Fruit fly (Drosophila melanogaster) whole organism, embryonic: ENCODE results near the gene Gnpat.
A peak's percentile ranks its signal among the peaks of the same experiment; 100 is the strongest.

ENCODE experiments used
- ATbp ChIP-seq: fragments of 200-800 bp; sonication (Bioruptor generic); optimal IDR thresholded peaks from 2 replicates; lab custom pipeline; 2017; ENCODE audit warnings: missing biosample characterization, mild to moderate bottlenecking, missing genetic modification characterization, missing genetic modification reagents
- B-H1 ChIP-seq: fragments of 200-800 bp; sonication (Bioruptor generic); IDR thresholded peaks from 3 replicates; pipeline ENCODE4 v1.3.6; 2022; ENCODE audit warnings: missing biosample characterization, missing genetic modification characterization
- Bgb ChIP-seq: fragments of 200-800 bp; sonication (Bioruptor generic); IDR thresholded peaks from 2 replicates; pipeline ENCODE4 v1.3.6; 2022; ENCODE audit warnings: missing biosample characterization, missing genetic modification characterization; ENCODE audit not compliant: partially characterized antibody
- CG11504 ChIP-seq: fragments of 200-800 bp; sonication (Bioruptor generic); optimal IDR thresholded peaks from 3 replicates; lab custom pipeline; 2019; ENCODE audit warnings: missing biosample characterization, mild to moderate bottlenecking, missing genetic modification characterization, moderate library complexity
- CG11560 ChIP-seq: fragments of 200-800 bp; sonication (Bioruptor generic); IDR thresholded peaks from 3 replicates; pipeline ENCODE4 v1.3.6; 2022; ENCODE audit warnings: missing biosample characterization, missing genetic modification characterization
- CG13775 ChIP-seq: fragments of 200-800 bp; sonication (Bioruptor generic); optimal IDR thresholded peaks from 3 replicates; lab custom pipeline; 2017; ENCODE audit warnings: missing biosample characterization, mild to moderate bottlenecking, missing genetic modification characterization
- CG14014 ChIP-seq: fragments of 200-800 bp; sonication (Bioruptor generic); IDR thresholded peaks from 2 replicates; pipeline ENCODE4 v1.3.6; 2022; ENCODE audit warnings: missing biosample characterization, missing genetic modification characterization
- CG14710 ChIP-seq: fragments of 200-800 bp; sonication (Bioruptor generic); optimal IDR thresholded peaks from 3 replicates; lab custom pipeline; 2019; ENCODE audit warnings: missing biosample characterization, mild to moderate bottlenecking, missing genetic modification characterization, moderate library complexity
- CG14860 ChIP-seq: fragments of 200-800 bp; sonication (Bioruptor generic); IDR thresholded peaks from 3 replicates; pipeline ENCODE4 v1.3.6; 2022; ENCODE audit warnings: missing biosample characterization, missing genetic modification characterization; ENCODE audit not compliant: partially characterized antibody
- CG1529 ChIP-seq: fragments of 200-800 bp; sonication (Bioruptor generic); optimal IDR thresholded peaks from 3 replicates; lab custom pipeline; 2018; ENCODE audit warnings: missing biosample characterization, missing genetic modification characterization
- CG1602 ChIP-seq: fragments of 200-800 bp; sonication (Bioruptor generic); optimal IDR thresholded peaks from 3 replicates; lab custom pipeline; 2016; ENCODE audit warnings: missing biosample characterization, missing genetic modification characterization
- CG17385 ChIP-seq: fragments of 200-800 bp; sonication (Bioruptor generic); optimal IDR thresholded peaks from 3 replicates; lab custom pipeline; 2018; ENCODE audit warnings: missing biosample characterization, mild to moderate bottlenecking, missing genetic modification characterization
- CG17612 ChIP-seq: fragments of 200-800 bp; sonication (Bioruptor generic); IDR thresholded peaks from 2 replicates; pipeline ENCODE4 v1.3.6; 2022; ENCODE audit warnings: missing biosample characterization, missing genetic modification characterization
- CG17802 ChIP-seq: fragments of 200-800 bp; sonication (Bioruptor generic); optimal IDR thresholded peaks from 2 replicates; lab custom pipeline; 2018; ENCODE audit warnings: missing biosample characterization, mild to moderate bottlenecking, missing genetic modification characterization, moderate library complexity
- CG18262 ChIP-seq: fragments of 200-800 bp; optimal IDR thresholded peaks from 3 replicates; lab custom pipeline; 2019; ENCODE audit warnings: missing biosample characterization, mild to moderate bottlenecking, missing genetic modification characterization, moderate library complexity
- CG18764 ChIP-seq: fragments of 200-800 bp; sonication (Bioruptor generic); optimal IDR thresholded peaks from 3 replicates; lab custom pipeline; 2016; ENCODE audit warnings: missing biosample characterization, missing genetic modification characterization
- CG30020 ChIP-seq: fragments of 200-800 bp; optimal IDR thresholded peaks from 2 replicates; lab custom pipeline; 2019; ENCODE audit warnings: missing biosample characterization, mild to moderate bottlenecking, missing genetic modification characterization, moderate library complexity
- CG4360 ChIP-seq: fragments of 200-800 bp; sonication (Bioruptor generic); IDR thresholded peaks from 2 replicates; pipeline ENCODE4 v1.3.6; 2022; ENCODE audit warnings: missing biosample characterization, missing genetic modification characterization
- CG5245 ChIP-seq: fragments of 200-800 bp; sonication (Bioruptor generic); optimal IDR thresholded peaks from 3 replicates; lab custom pipeline; 2016; ENCODE audit warnings: missing biosample characterization, missing genetic modification characterization
- CG6854 ChIP-seq: fragments of 200-800 bp; sonication (Bioruptor generic); optimal IDR thresholded peaks from 3 replicates; lab custom pipeline; 2017; ENCODE audit warnings: missing biosample characterization, mild to moderate bottlenecking, missing genetic modification characterization
- CG7839 ChIP-seq: fragments of 200-800 bp; sonication (Bioruptor generic); optimal IDR thresholded peaks from 3 replicates; lab custom pipeline; 2018; ENCODE audit warnings: missing biosample characterization, mild to moderate bottlenecking, missing genetic modification characterization, moderate library complexity
- CG9215 ChIP-seq: fragments of 200-800 bp; sonication (Bioruptor generic); IDR thresholded peaks from 2 replicates; pipeline ENCODE4 v1.3.6; 2022; ENCODE audit warnings: missing biosample characterization, missing genetic modification characterization
- CG9609 ChIP-seq: fragments of 200-800 bp; sonication (Bioruptor generic); optimal IDR thresholded peaks from 3 replicates; lab custom pipeline; 2016; ENCODE audit warnings: missing biosample characterization, missing genetic modification characterization
- CG9797 ChIP-seq: fragments of 200-800 bp; sonication (Bioruptor generic); optimal IDR thresholded peaks from 3 replicates; lab custom pipeline; 2018; ENCODE audit warnings: missing biosample characterization, mild to moderate bottlenecking, missing genetic modification characterization
- D19A ChIP-seq: fragments of 200-800 bp; optimal IDR thresholded peaks from 3 replicates; lab custom pipeline; 2019; ENCODE audit warnings: missing biosample characterization, mild to moderate bottlenecking, missing genetic modification characterization, moderate library complexity
- Dll ChIP-seq: fragments of 200-800 bp; sonication (Bioruptor generic); IDR thresholded peaks from 4 replicates; pipeline ENCODE4 v1.3.6; 2022; ENCODE audit warnings: missing biosample characterization, missing genetic modification characterization; ENCODE audit not compliant: partially characterized antibody
- Eip74EF ChIP-seq, 2 experiments: fragments of 200-800 bp in 1 of 2; fragments of >200 bp in 1 of 2; sonication (Bioruptor generic) in 1 of 2; optimal IDR thresholded peaks; 2 replicates each; lab custom pipeline; 2017 to 2019; ENCODE audit warnings: missing biosample characterization in 2 of 2, missing genetic modification characterization in 2 of 2, mild to moderate bottlenecking in 1 of 2, moderate library complexity in 1 of 2
- HLH54F ChIP-seq: fragments of 200-800 bp; sonication (Bioruptor generic); optimal IDR thresholded peaks from 3 replicates; lab custom pipeline; 2016; ENCODE audit warnings: missing biosample characterization, missing genetic modification characterization
- HmgD ChIP-seq: fragments of 200-800 bp; sonication (Bioruptor generic); optimal IDR thresholded peaks from 3 replicates; lab custom pipeline; 2016; ENCODE audit warnings: missing biosample characterization, missing genetic modification characterization
- Hr39 ChIP-seq: fragments of >200 bp; optimal IDR thresholded peaks from 2 replicates; lab custom pipeline; 2017
- Hsf ChIP-seq: fragments of 200-800 bp; sonication (Bioruptor generic); optimal IDR thresholded peaks from 3 replicates; lab custom pipeline; 2016; ENCODE audit warnings: missing biosample characterization, missing genetic modification characterization
- Lim3 ChIP-seq: fragments of 200-800 bp; sonication (Bioruptor generic); IDR thresholded peaks from 2 replicates; pipeline ENCODE4 v1.3.6; 2022; ENCODE audit warnings: missing biosample characterization, missing genetic modification characterization
- Meics ChIP-seq: fragments of 200-800 bp; sonication (Bioruptor generic); optimal IDR thresholded peaks from 2 replicates; lab custom pipeline; 2017; ENCODE audit warnings: missing biosample characterization, mild to moderate bottlenecking, missing genetic modification characterization
- Ravus ChIP-seq: fragments of 200-800 bp; sonication (Bioruptor generic); IDR thresholded peaks from 2 replicates; pipeline ENCODE4 v1.3.6; 2022; ENCODE audit warnings: missing biosample characterization, missing genetic modification characterization
- Sin3A ChIP-seq: fragments of >200 bp; optimal IDR thresholded peaks from 2 replicates; lab custom pipeline; 2018
- Ssrp ChIP-seq: fragments of 200-800 bp; sonication (Bioruptor generic); optimal IDR thresholded peaks from 2 replicates; lab custom pipeline; 2018; ENCODE audit warnings: missing biosample characterization, mild to moderate bottlenecking, missing genetic modification characterization, moderate library complexity
- ase ChIP-seq: fragments of 200-800 bp; sonication (Bioruptor generic); IDR thresholded peaks from 3 replicates; pipeline ENCODE4 v1.3.6; 2022; ENCODE audit warnings: missing biosample characterization, missing genetic modification characterization
- corto ChIP-seq: fragments of 200-800 bp; sonication (Bioruptor generic); optimal IDR thresholded peaks from 2 replicates; lab custom pipeline; 2016; ENCODE audit warnings: missing biosample characterization, mild to moderate bottlenecking, missing genetic modification characterization, moderate library complexity
- crc ChIP-seq: fragments of 200-800 bp; sonication (Bioruptor generic); optimal IDR thresholded peaks from 2 replicates; lab custom pipeline; 2016; ENCODE audit warnings: missing biosample characterization, missing genetic modification characterization
- da ChIP-seq: fragments of 200-800 bp; sonication (Bioruptor generic); optimal IDR thresholded peaks from 2 replicates; lab custom pipeline; 2016; ENCODE audit warnings: missing biosample characterization, missing genetic modification characterization
- dmrt11E ChIP-seq: fragments of 200-800 bp; sonication (Bioruptor generic); optimal IDR thresholded peaks from 3 replicates; lab custom pipeline; 2018; ENCODE audit warnings: missing biosample characterization, mild to moderate bottlenecking, missing genetic modification characterization, moderate library complexity
- exex ChIP-seq: fragments of 200-800 bp; sonication (Bioruptor generic); optimal IDR thresholded peaks from 4 replicates; lab custom pipeline; 2018; ENCODE audit warnings: missing biosample characterization, mild to moderate bottlenecking, missing genetic modification characterization, moderate library complexity
- fd102C ChIP-seq: fragments of 200-800 bp; sonication (Bioruptor generic); optimal IDR thresholded peaks from 2 replicates; lab custom pipeline; 2018; ENCODE audit warnings: missing biosample characterization, mild to moderate bottlenecking, missing genetic modification characterization, moderate library complexity
- fd3F ChIP-seq: fragments of 200-800 bp; sonication (Bioruptor generic); optimal IDR thresholded peaks from 2 replicates; lab custom pipeline; 2018; ENCODE audit warnings: missing biosample characterization, mild to moderate bottlenecking, missing genetic modification characterization, moderate library complexity
- gce ChIP-seq: fragments of 200-800 bp; sonication (Bioruptor generic); IDR thresholded peaks from 3 replicates; pipeline ENCODE4 v1.3.6; 2022; ENCODE audit warnings: missing biosample characterization, missing genetic modification characterization
- gcm ChIP-seq: fragments of 200-800 bp; sonication (Bioruptor generic); optimal IDR thresholded peaks from 2 replicates; lab custom pipeline; 2019; ENCODE audit warnings: missing biosample characterization, mild to moderate bottlenecking, missing genetic modification characterization, moderate library complexity
- kni ChIP-seq: fragments of 200-800 bp; sonication (Bioruptor generic); optimal IDR thresholded peaks from 3 replicates; lab custom pipeline; 2017; ENCODE audit warnings: mild to moderate bottlenecking, missing biosample characterization, missing genetic modification reagents, missing genetic modification characterization
- sens-2 ChIP-seq: fragments of 200-800 bp; sonication (Bioruptor generic); IDR thresholded peaks from 2 replicates; pipeline ENCODE4 v1.3.6; 2022; ENCODE audit warnings: missing biosample characterization, missing genetic modification characterization
- sqz ChIP-seq: fragments of 200-800 bp; sonication (Bioruptor generic); optimal IDR thresholded peaks from 3 replicates; lab custom pipeline; 2018; ENCODE audit warnings: missing biosample characterization, mild to moderate bottlenecking, missing genetic modification characterization
- vnd ChIP-seq: fragments of 200-800 bp; sonication (Bioruptor generic); IDR thresholded peaks from 3 replicates; pipeline ENCODE4 v1.3.6; 2022; ENCODE audit warnings: missing biosample characterization, missing genetic modification characterization; ENCODE audit not compliant: partially characterized antibody

Gene Gnpat

dm6 chr3R:25462642-25463317 is 28.0 kb downstream of the Gnpat start (continued):
- TF ChIP-seq kni (GFP tag; lab: Kevin White, UChicago), result peak; percentile 2
- TF ChIP-seq Dll (GFP tag; lab: Robert Waterston, UW), result no peak
- no peak for TF ChIP-seq gcm (GFP tag; lab: Kevin White, UChicago)
- peak; percentile 46 for TF ChIP-seq CG17385
- TF ChIP-seq CG30020 (tag; lab: Kevin White, UChicago), result no peak
- no peak for TF ChIP-seq CG17802
- TF ChIP-seq exex, result no peak
- TF ChIP-seq Ravus (GFP tag; lab: Robert Waterston, UW), result no peak
- no peak for TF ChIP-seq dmrt11E (tag; lab: Kevin White, UChicago)
- TF ChIP-seq D19A (tag; lab: Kevin White, UChicago), result peak; percentile 76
- TF ChIP-seq CG18262 (tag; lab: Kevin White, UChicago), result peak; percentile 44
- TF ChIP-seq CG13775 (GFP tag; lab: Kevin White, UChicago), result peak; percentile 7
- TF ChIP-seq Hr39, result no peak
- TF ChIP-seq CG11504 (tag; lab: Kevin White, UChicago), result peak; percentile 71
- no peak for TF ChIP-seq sens-2 (GFP tag; lab: Robert Waterston, UW)
- no peak for TF ChIP-seq CG9609
- no peak for TF ChIP-seq crc (GFP tag; lab: Kevin White, UChicago)
- TF ChIP-seq Lim3 (GFP tag; lab: Robert Waterston, UW), result no peak
- no peak for TF ChIP-seq fd102C
- peak; percentile 72 for TF ChIP-seq sqz (GFP tag; lab: Kevin White, UChicago)
- peak; percentile 54; the same call in 1 of the 2 replicates for TF ChIP-seq CG14014 (GFP tag; lab: Robert Waterston, UW)
- TF ChIP-seq CG1602 (GFP tag; lab: Kevin White, UChicago), result no peak
- TF ChIP-seq Meics (GFP tag; lab: Kevin White, UChicago), result peak; percentile 74
- no peak for TF ChIP-seq ase
- TF ChIP-seq CG7839, result peak; percentile 56
- TF ChIP-seq CG14860 (GFP tag; lab: Robert Waterston, UW), result no peak
- no peak for TF ChIP-seq CG5245 (GFP tag; lab: Kevin White, UChicago)
- TF ChIP-seq fd3F (GFP tag; lab: Kevin White, UChicago), result peak; percentile 33
- TF ChIP-seq Sin3A (lab: Kevin White, UChicago), result no peak
- TF ChIP-seq CG17612, result no peak
- TF ChIP-seq HLH54F, result no peak
- TF ChIP-seq vnd (GFP tag; lab: Robert Waterston, UW), result no peak
- no peak for TF ChIP-seq HmgD (GFP tag; lab: Kevin White, UChicago)
- peak; percentile 3 for TF ChIP-seq CG6854
- TF ChIP-seq Bgb (GFP tag; lab: Robert Waterston, UW), result no peak
- no peak for TF ChIP-seq CG9797 (GFP tag; lab: Kevin White, UChicago)
- TF ChIP-seq corto (GFP tag; lab: Kevin White, UChicago), result peak; percentile 77
- TF ChIP-seq B-H1 (GFP tag; lab: Robert Waterston, UW), result peak; percentile 29; the same call in 1 of the 3 replicates
- no peak for TF ChIP-seq da (GFP tag; lab: Kevin White, UChicago)
- TF ChIP-seq Eip74EF (GFP tag; optimal IDR thresholded peaks at IDR 0.05; lab: Kevin White, UChicago), result peak in 1 of 2 experiments; percentile 15
- no peak for TF ChIP-seq CG4360
- TF ChIP-seq CG18764 (GFP tag; lab: Kevin White, UChicago), result peak; percentile 10
- no peak for TF ChIP-seq ATbp
- TF ChIP-seq CG14710 (tag; lab: Kevin White, UChicago), result no peak
- TF ChIP-seq CG11560 (tag; lab: Robert Waterston, UW), result no peak
- TF ChIP-seq Ssrp (tag; lab: Kevin White, UChicago), result no peak
- TF ChIP-seq gce (GFP tag; lab: Robert Waterston, UW), result no peak
- TF ChIP-seq Hsf (GFP tag; lab: Kevin White, UChicago), result no peak
- TF ChIP-seq CG9215 (GFP tag; lab: Robert Waterston, UW), result no peak
- TF ChIP-seq CG1529 (GFP tag; lab: Kevin White, UChicago), result no peak
